Worm (Caenorhabditis elegans): Measurements from ENCODE around the gene srlf-24.

ce11 chrIV:11150844-11151243, 45.2 kb upstream of the srlf-24 start, which contains the start of gene C08F8.2:
- TF ChIP-seq egl-27 (tag; optimal IDR thresholded peaks at IDR 0.05) = no peak
- no peak for TF ChIP-seq tra-1 (GFP tag; IDR thresholded peaks at IDR 0.05)
- TF ChIP-seq spr-1 (tag; optimal IDR thresholded peaks at IDR 0.05) = no peak
- TF ChIP-seq unc-39 (tag; optimal IDR thresholded peaks at IDR 0.05) = no peak
- no peak for TF ChIP-seq skn-1 (tag; optimal IDR thresholded peaks at IDR 0.05)
- no peak for TF ChIP-seq dmd-9 (GFP tag; IDR thresholded peaks at IDR 0.05)
- TF ChIP-seq F49E8.2 (tag; optimal IDR thresholded peaks at IDR 0.05; ENCODE audit: borderline replicate concordance) = no peak
- no peak for TF ChIP-seq R02D3.7 (tag; optimal IDR thresholded peaks at IDR 0.05)
